Worm (Caenorhabditis elegans) whole organism, mixed stage, embryonic: ENCODE measurements around the gene ptrg-1.

ENCODE experiments used
- ces-1 ChIP-seq: fragments of 150-350 bp; optimal IDR thresholded peaks from 2 replicates; lab custom pipeline; 2014; ENCODE audit warnings: missing biosample characterization, missing genetic modification reagents, missing genetic modification characterization
- lsy-2 ChIP-seq: fragments of 150-350 bp; optimal IDR thresholded peaks from 2 replicates; lab custom pipeline; 2014; ENCODE audit warnings: missing biosample characterization, missing genetic modification characterization
- mep-1 ChIP-seq: fragments of 150-350 bp; optimal IDR thresholded peaks from 2 replicates; lab custom pipeline; 2017; ENCODE audit warnings: missing biosample characterization, missing genetic modification reagents, missing genetic modification characterization, inconsistent platforms
- nhr-12 ChIP-seq: fragments of 150-350 bp; optimal IDR thresholded peaks from 2 replicates; lab custom pipeline; 2014; ENCODE audit warnings: missing biosample characterization, missing genetic modification characterization
- nhr-237 ChIP-seq: fragments of 150-350 bp; optimal IDR thresholded peaks from 2 replicates; lab custom pipeline; 2014; ENCODE audit warnings: missing biosample characterization, missing genetic modification characterization
- nhr-76 ChIP-seq: sonication (generic microtip); optimal IDR thresholded peaks from 2 replicates; lab custom pipeline; 2017; ENCODE audit warnings: missing biosample characterization, missing genetic modification characterization

- TF ChIP-seq nhr-237 (tag; lab: Kevin White, UChicago) (no peak), nhr-12 (tag; lab: Kevin White, UChicago) (no peak), lsy-2 (tag; lab: Kevin White, UChicago) (no peak), mep-1 (tag; lab: Kevin White, UChicago) (no peak), ces-1 (GFP tag; lab: Kevin White, UChicago) (no peak), nhr-76 (tag; lab: Kevin White, UChicago) (no peak)
These were observed 56.4 kb downstream of the ptrg-1 start, which contains the start of gene K08F4.12 for ce11 chrIV:10137804-10138203.
